Worm (Caenorhabditis elegans) whole organism, L4 larva: ENCODE measurements around the gene C50H11.13.

ENCODE experiments used
- R02D3.7 ChIP-seq: fragments of 150-350 bp; sonication (generic microtip); optimal IDR thresholded peaks from 3 replicates; lab custom pipeline; 2014; ENCODE audit warnings: missing biosample characterization, missing genetic modification characterization
- aly-2 ChIP-seq: sonication (generic microtip); optimal IDR thresholded peaks from 2 replicates; lab custom pipeline; 2018; ENCODE audit warnings: missing biosample characterization, missing genetic modification characterization
- nhr-25 ChIP-seq: sonication (generic microtip); optimal IDR thresholded peaks from 2 replicates; lab custom pipeline; 2017; ENCODE audit warnings: missing genetic modification characterization, mild to moderate bottlenecking, missing compliant biosample characterization, antibody characterized with exemption, moderate library complexity, borderline replicate concordance; ENCODE audit not compliant: insufficient read depth
- nhr-77 ChIP-seq: fragments of 150-350 bp; optimal IDR thresholded peaks from 2 replicates; lab custom pipeline; 2014; ENCODE audit warnings: missing biosample characterization, missing genetic modification characterization
- snpc-4 ChIP-seq: fragments of 150-350 bp; optimal IDR thresholded peaks from 2 replicates; lab custom pipeline; 2014; ENCODE audit warnings: missing biosample characterization, missing genetic modification characterization
- tag-97 ChIP-seq: fragments of 200-800 bp; sonication (Bioruptor generic); IDR thresholded peaks from 2 replicates; pipeline ENCODE4 v1.3.6; 2022; ENCODE audit warnings: missing genetic modification characterization, missing compliant biosample characterization

- TF ChIP-seq nhr-25 (tag; lab: Kevin White, UChicago) (no peak), snpc-4 (no peak), tag-97 (GFP tag; lab: Robert Waterston, UW) (no peak), aly-2 (tag; lab: Kevin White, UChicago) (no peak), R02D3.7 (no peak), nhr-77 (tag; lab: Kevin White, UChicago) (no peak)
Measured at ce11 chrV:3100527-3100926, 29.1 kb upstream of the C50H11.13 start.
